Worm (Caenorhabditis elegans): Measurements from ENCODE around the gene rde-4.

DNA sequence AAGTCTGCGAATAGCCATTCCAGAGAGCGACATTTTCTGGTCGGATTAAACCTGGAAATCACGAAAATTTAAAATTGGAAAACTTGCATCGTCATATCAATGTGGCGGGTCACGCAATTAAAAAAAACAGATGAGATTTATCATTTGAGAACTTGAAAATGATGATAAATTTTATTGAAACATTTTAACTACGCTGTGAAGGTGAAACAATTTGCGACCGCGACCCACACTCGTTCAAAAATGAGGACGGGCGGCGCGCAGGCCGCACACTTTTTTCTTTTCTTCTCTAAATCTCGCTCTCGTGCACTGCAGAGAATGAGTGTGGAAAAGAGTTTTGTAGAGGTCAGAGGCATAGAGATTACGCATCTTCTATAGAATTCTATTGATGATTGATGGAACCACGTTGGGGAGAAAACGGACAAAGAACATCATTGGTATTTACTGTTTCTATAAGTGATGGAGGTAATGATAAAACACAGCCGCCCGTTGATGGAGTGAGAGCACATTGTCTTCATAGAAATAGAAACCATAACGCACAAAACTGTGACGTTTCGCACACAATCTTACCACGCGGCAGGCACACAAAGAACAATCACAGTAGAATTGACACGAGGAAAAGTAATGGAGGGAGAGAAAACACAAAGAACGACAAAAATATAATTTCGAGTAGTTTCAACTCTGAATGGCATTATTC lies 1.7 kb downstream of the rde-4 start, which contains the start of gene cts-1:
- TF ChIP-seq fkh-10 (GFP tag; optimal IDR thresholded peaks at IDR 0.05) (no peak), ama-1 (optimal IDR thresholded peaks at IDR 0.05) (no peak), sox-4 (tag; optimal IDR thresholded peaks at IDR 0.05) (no peak), madf-2 (tag; optimal IDR thresholded peaks at IDR 0.05) (no peak), ets-4 (tag; optimal IDR thresholded peaks at IDR 0.05) (no peak), ceh-9 (tag; optimal IDR thresholded peaks at IDR 0.05) (no peak), Y22D7AL.16 (tag; optimal IDR thresholded peaks at IDR 0.05) (no peak), nhr-11 (tag; optimal IDR thresholded peaks at IDR 0.05) (no peak), unc-42 (tag; optimal IDR thresholded peaks at IDR 0.05) (no peak), fkh-6 (tag; optimal IDR thresholded peaks at IDR 0.05) (no peak), nhr-232 (tag; optimal IDR thresholded peaks at IDR 0.05) (no peak), ceh-34 (tag; optimal IDR thresholded peaks at IDR 0.05) (no peak), ceh-48 (tag; optimal IDR thresholded peaks at IDR 0.05) (no peak)

Measured in whole organism, late embryonic.